Fruit fly (Drosophila melanogaster) whole organism, prepupa: ENCODE measurements around the gene CG18666.

Experiments used
- Blimp-1 ChIP-seq: fragments of 200-800 bp; sonication (Bioruptor generic); optimal IDR thresholded peaks from 3 replicates; lab custom pipeline; 2017; ENCODE audit warnings: missing biosample characterization, missing genetic modification characterization, mild to moderate bottlenecking, moderate library complexity, missing genetic modification reagents
- CG10631 ChIP-seq: fragments of 200-800 bp; sonication (Bioruptor generic); optimal IDR thresholded peaks from 2 replicates; lab custom pipeline; 2016; ENCODE audit warnings: missing biosample characterization, missing genetic modification characterization
- CG10669 ChIP-seq: fragments of 200-800 bp; sonication (Bioruptor generic); optimal IDR thresholded peaks from 3 replicates; lab custom pipeline; 2018; ENCODE audit warnings: missing biosample characterization, mild to moderate bottlenecking, missing genetic modification characterization, moderate library complexity
- CG11294 ChIP-seq: fragments of 200-800 bp; sonication (Bioruptor generic); IDR thresholded peaks from 2 replicates; pipeline ENCODE4 v1.3.6; 2022; ENCODE audit warnings: missing biosample characterization, missing genetic modification characterization
- CG11762 ChIP-seq: fragments of 200-800 bp; sonication (Bioruptor generic); optimal IDR thresholded peaks from 3 replicates; lab custom pipeline; 2016; ENCODE audit warnings: missing biosample characterization, missing genetic modification characterization; ENCODE audit not compliant: insufficient read depth
- CG11902 ChIP-seq: fragments of 200-800 bp; sonication (Bioruptor generic); optimal IDR thresholded peaks from 3 replicates; lab custom pipeline; 2016; ENCODE audit warnings: missing biosample characterization, missing genetic modification characterization
- CG15336 ChIP-seq: fragments of 200-800 bp; sonication (Bioruptor generic); IDR thresholded peaks from 2 replicates; pipeline ENCODE4 v1.3.6; 2022; ENCODE audit warnings: missing biosample characterization, missing genetic modification characterization
- CG1621 ChIP-seq: fragments of 200-800 bp; sonication (Bioruptor generic); optimal IDR thresholded peaks from 3 replicates; lab custom pipeline; 2018; ENCODE audit warnings: missing biosample characterization, mild to moderate bottlenecking, missing genetic modification characterization
- CG16779 ChIP-seq: fragments of 200-800 bp; sonication (Bioruptor generic); optimal IDR thresholded peaks from 3 replicates; lab custom pipeline; 2017; ENCODE audit warnings: missing biosample characterization, mild to moderate bottlenecking, missing genetic modification characterization
- CG3032 ChIP-seq: fragments of 200-800 bp; optimal IDR thresholded peaks from 2 replicates; lab custom pipeline; 2019; ENCODE audit warnings: missing biosample characterization, mild to moderate bottlenecking, missing genetic modification characterization, moderate library complexity
- CG31627 ChIP-seq: fragments of 200-800 bp; sonication (Bioruptor generic); optimal IDR thresholded peaks from 3 replicates; lab custom pipeline; 2016; ENCODE audit warnings: missing biosample characterization, missing genetic modification characterization
- CG34406 ChIP-seq: fragments of 200-800 bp; sonication (Bioruptor generic); optimal IDR thresholded peaks from 3 replicates; lab custom pipeline; 2016; ENCODE audit warnings: missing biosample characterization, missing genetic modification characterization
- CG3919 ChIP-seq: fragments of 200-800 bp; sonication (Bioruptor generic); optimal IDR thresholded peaks from 3 replicates; lab custom pipeline; 2016; ENCODE audit warnings: missing biosample characterization, missing genetic modification characterization
- CG4318 ChIP-seq: fragments of 200-800 bp; sonication (Bioruptor generic); optimal IDR thresholded peaks from 3 replicates; lab custom pipeline; 2017; ENCODE audit warnings: missing biosample characterization, mild to moderate bottlenecking, missing genetic modification characterization
- CG6163 ChIP-seq: fragments of 200-800 bp; sonication (Bioruptor generic); IDR thresholded peaks from 3 replicates; pipeline ENCODE4 v1.3.6; 2022; ENCODE audit warnings: missing biosample characterization, missing genetic modification characterization
- CG6276 ChIP-seq: fragments of 200-800 bp; sonication (Bioruptor generic); optimal IDR thresholded peaks from 2 replicates; lab custom pipeline; 2017; ENCODE audit warnings: missing biosample characterization, mild to moderate bottlenecking, missing genetic modification characterization
- CG6808 ChIP-seq: fragments of 200-800 bp; sonication (Bioruptor generic); optimal IDR thresholded peaks from 3 replicates; lab custom pipeline; 2017; ENCODE audit warnings: missing biosample characterization, missing genetic modification characterization, mild to moderate bottlenecking, moderate library complexity, missing genetic modification reagents
- CG6854 ChIP-seq: fragments of 200-800 bp; sonication (Bioruptor generic); optimal IDR thresholded peaks from 2 replicates; lab custom pipeline; 2017; ENCODE audit warnings: missing biosample characterization, mild to moderate bottlenecking, missing genetic modification characterization
- CG7368 ChIP-seq: fragments of 200-800 bp; sonication (Bioruptor generic); optimal IDR thresholded peaks from 3 replicates; lab custom pipeline; 2016; ENCODE audit warnings: missing biosample characterization, missing genetic modification characterization
- CG8119 ChIP-seq: fragments of 200-800 bp; sonication (Bioruptor generic); IDR thresholded peaks from 3 replicates; pipeline ENCODE4 v1.3.6; 2022; ENCODE audit warnings: missing biosample characterization, missing genetic modification characterization
- CG8319 ChIP-seq: fragments of 200-800 bp; sonication (Bioruptor generic); optimal IDR thresholded peaks from 3 replicates; lab custom pipeline; 2016; ENCODE audit warnings: missing biosample characterization, missing genetic modification characterization
- CG8632 ChIP-seq: fragments of 200-800 bp; sonication (Bioruptor generic); optimal IDR thresholded peaks from 3 replicates; lab custom pipeline; 2016; ENCODE audit warnings: missing biosample characterization, missing genetic modification characterization
- CG9139 ChIP-seq: fragments of 200-800 bp; sonication (Bioruptor generic); optimal IDR thresholded peaks from 3 replicates; lab custom pipeline; 2017; ENCODE audit warnings: missing biosample characterization, mild to moderate bottlenecking, missing genetic modification characterization
- Eip75B ChIP-seq: fragments of 200-800 bp; sonication (Bioruptor generic); optimal IDR thresholded peaks from 3 replicates; lab custom pipeline; 2016; ENCODE audit warnings: missing biosample characterization, missing genetic modification characterization
- Eip78C ChIP-seq: fragments of 200-800 bp; sonication (Bioruptor generic); peaks from one replicate; lab custom pipeline; 2016; ENCODE audit warnings: missing biosample characterization, missing genetic modification characterization
- Eip93F ChIP-seq: fragments of 200-800 bp; sonication (Bioruptor generic); optimal IDR thresholded peaks from 2 replicates; lab custom pipeline; 2016; ENCODE audit warnings: missing biosample characterization, mild to moderate bottlenecking, missing genetic modification characterization
- Hr38 ChIP-seq: sonication (Bioruptor generic); optimal IDR thresholded peaks from 2 replicates; lab custom pipeline; 2016; ENCODE audit warnings: missing biosample characterization, missing genetic modification characterization
- Hr39 ChIP-seq: fragments of 200-800 bp; sonication (Bioruptor generic); optimal IDR thresholded peaks from 2 replicates; lab custom pipeline; 2016; ENCODE audit warnings: missing biosample characterization, missing genetic modification characterization
- Hr4 ChIP-seq: fragments of 200-800 bp; sonication (Bioruptor generic); optimal IDR thresholded peaks from 3 replicates; lab custom pipeline; 2016; ENCODE audit warnings: missing biosample characterization, missing genetic modification characterization
- Lpt ChIP-seq: fragments of 200-800 bp; sonication (Bioruptor generic); optimal IDR thresholded peaks from 3 replicates; lab custom pipeline; 2016; ENCODE audit warnings: missing biosample characterization, missing genetic modification characterization
- OdsH ChIP-seq: fragments of 200-800 bp; sonication (Bioruptor generic); optimal IDR thresholded peaks from 3 replicates; lab custom pipeline; 2016; ENCODE audit warnings: missing biosample characterization, missing genetic modification characterization
- Sox102F ChIP-seq: fragments of 200-800 bp; sonication (Bioruptor generic); optimal IDR thresholded peaks from 2 replicates; lab custom pipeline; 2016; ENCODE audit warnings: missing biosample characterization, mild to moderate bottlenecking, missing genetic modification characterization
- cyc ChIP-seq: fragments of 200-800 bp; sonication (Bioruptor generic); optimal IDR thresholded peaks from 3 replicates; lab custom pipeline; 2016; ENCODE audit warnings: missing biosample characterization, missing genetic modification characterization
- dac ChIP-seq: fragments of 200-800 bp; sonication (Bioruptor generic); optimal IDR thresholded peaks from 2 replicates; lab custom pipeline; 2017; ENCODE audit warnings: missing biosample characterization, mild to moderate bottlenecking, missing genetic modification characterization
- dsx ChIP-seq: fragments of 200-800 bp; optimal IDR thresholded peaks from 3 replicates; lab custom pipeline; 2019; ENCODE audit warnings: missing biosample characterization, mild to moderate bottlenecking, missing genetic modification characterization, moderate library complexity; ENCODE audit not compliant: poor library complexity, severe bottlenecking
- eg ChIP-seq: fragments of 200-800 bp; sonication (Bioruptor generic); IDR thresholded peaks from 3 replicates; pipeline ENCODE4 v1.3.6; 2022; ENCODE audit warnings: missing biosample characterization, missing genetic modification characterization
- esn ChIP-seq: fragments of 200-800 bp; sonication (Bioruptor generic); optimal IDR thresholded peaks from 2 replicates; lab custom pipeline; 2016; ENCODE audit warnings: missing biosample characterization, mild to moderate bottlenecking, missing genetic modification characterization, moderate library complexity
- lz ChIP-seq: fragments of 200-800 bp; sonication (Bioruptor generic); optimal IDR thresholded peaks from 3 replicates; lab custom pipeline; 2016; ENCODE audit warnings: missing biosample characterization, missing genetic modification characterization
- net ChIP-seq: fragments of 200-800 bp; sonication (Bioruptor generic); optimal IDR thresholded peaks from 3 replicates; lab custom pipeline; 2016; ENCODE audit warnings: missing biosample characterization, missing genetic modification characterization
- pdm3 ChIP-seq: fragments of 200-800 bp; sonication (Bioruptor generic); optimal IDR thresholded peaks from 3 replicates; lab custom pipeline; 2016; ENCODE audit warnings: missing biosample characterization, missing genetic modification characterization
- salr ChIP-seq, 2 experiments: fragments of 200-800 bp; sonication (Bioruptor generic); optimal IDR thresholded peaks; 3 replicates each; lab custom pipeline; 2016 to 2018; ENCODE audit warnings: missing biosample characterization in 2 of 2, missing genetic modification characterization in 2 of 2, mild to moderate bottlenecking in 1 of 2
- spab ChIP-seq: fragments of 200-800 bp; sonication (Bioruptor generic); optimal IDR thresholded peaks from 2 replicates; lab custom pipeline; 2017; ENCODE audit warnings: missing biosample characterization, mild to moderate bottlenecking, missing genetic modification characterization, missing genetic modification reagents
- ss ChIP-seq, 2 experiments: fragments of 200-800 bp; sonication (Bioruptor generic); optimal IDR thresholded peaks; 2 replicates in 1 of 2; 3 replicates in 1 of 2; lab custom pipeline; 2017 to 2018; ENCODE audit warnings: mild to moderate bottlenecking in 2 of 2, missing biosample characterization in 2 of 2, missing genetic modification characterization in 2 of 2, moderate library complexity in 1 of 2
- svp ChIP-seq: fragments of 200-800 bp; sonication (Bioruptor generic); peaks from one replicate; lab custom pipeline; 2016; ENCODE audit warnings: missing biosample characterization, missing genetic modification characterization

Gene CG18666

dm6 chr2L:11014671-11015070 is 19.9 kb upstream of the CG18666 start (continued):
- TF ChIP-seq cyc (GFP tag; lab: Kevin White, UChicago) (no peak), CG7368 (GFP tag; lab: Kevin White, UChicago) (no peak), ss (GFP tag; optimal IDR thresholded peaks at IDR 0.05; lab: Kevin White, UChicago) (peak; percentile 37 to 42), CG11902 (no peak), Eip93F (GFP tag; lab: Kevin White, UChicago) (no peak), esn (GFP tag; lab: Kevin White, UChicago) (peak; percentile 62), CG9139 (GFP tag; lab: Kevin White, UChicago) (no peak), CG6808 (GFP tag; lab: Kevin White, UChicago) (peak; percentile 69), Hr39 (GFP tag; lab: Kevin White, UChicago) (no peak), pdm3 (GFP tag; lab: Kevin White, UChicago) (no peak), svp (no peak), CG8119 (GFP tag; lab: Robert Waterston, UW) (peak; percentile 64; the same call in 2 of the 3 replicates), CG11762 (GFP tag; lab: Kevin White, UChicago) (no peak), CG10631 (GFP tag; lab: Kevin White, UChicago) (peak; percentile 60), CG3919 (GFP tag; lab: Kevin White, UChicago) (peak; percentile 20)
- TF ChIP-seq, all 60 proteins: peak for 27

DNA sequence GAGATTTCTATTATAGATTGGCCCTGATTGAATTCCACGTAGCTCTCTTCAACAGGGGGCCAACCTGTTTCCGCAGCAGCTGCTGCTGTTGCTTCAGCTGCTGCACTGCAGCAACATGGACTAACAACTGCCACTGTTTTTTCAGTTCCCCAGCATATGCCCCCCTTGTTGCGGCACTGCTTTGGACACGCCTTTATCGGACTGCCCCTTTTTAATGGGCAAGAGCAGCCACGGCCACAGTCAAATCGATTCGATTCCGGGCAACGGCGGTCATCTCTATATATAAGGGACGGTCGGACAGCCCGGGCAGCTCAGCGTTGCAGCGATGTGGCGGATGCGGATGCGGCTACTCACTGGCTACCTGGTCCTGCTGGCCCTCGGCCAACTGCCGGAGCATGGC is 19.3 kb upstream of the CG18666 start, which contains the start of gene Acp32CD:
Gene Acp32CD, plus strand, starts transcription at position 301 of the 400 bp plus-strand sequence.
- TF ChIP-seq Hr38 (no peak), CG11294 (no peak), eg (GFP tag; lab: Robert Waterston, UW) (no peak)

- TF ChIP-seq CG6163 (GFP tag; lab: Robert Waterston, UW) = no peak
- TF ChIP-seq dac (GFP tag; lab: Kevin White, UChicago) = no peak
- TF ChIP-seq Lpt (GFP tag; lab: Kevin White, UChicago) = no peak
- TF ChIP-seq CG8319 (GFP tag; lab: Kevin White, UChicago) = no peak
- TF ChIP-seq Eip75B (GFP tag; lab: Kevin White, UChicago) = no peak
- TF ChIP-seq CG15336 (GFP tag; lab: Robert Waterston, UW) = no peak
- no peak for TF ChIP-seq Hr4 (GFP tag; lab: Kevin White, UChicago)
- no peak for TF ChIP-seq CG34406 (GFP tag; lab: Kevin White, UChicago)
- TF ChIP-seq CG7368 (GFP tag; lab: Kevin White, UChicago) = no peak
- TF ChIP-seq Blimp-1 = no peak
- no peak for TF ChIP-seq Hr38
- TF ChIP-seq Hr39 (GFP tag; lab: Kevin White, UChicago) = no peak
- TF ChIP-seq CG6276 (GFP tag; lab: Kevin White, UChicago) = no peak
Measured at dm6 chr2L:11016695-11017094, 17.9 kb upstream of the CG18666 start, which contains the start of gene CG14913. CG14913 (plus strand) TSS chr2L:11016995.

- TF ChIP-seq CG8119 (GFP tag; lab: Robert Waterston, UW) (no peak), OdsH (GFP tag; lab: Kevin White, UChicago) (peak; percentile 28), CG8632 (GFP tag; lab: Kevin White, UChicago) (no peak), CG16779 (tag; lab: Kevin White, UChicago) (no peak), salr (GFP tag; optimal IDR thresholded peaks at IDR 0.05; lab: Kevin White, UChicago) (no peak), CG3919 (GFP tag; lab: Kevin White, UChicago) (peak; percentile 42), Hr4 (GFP tag; lab: Kevin White, UChicago) (no peak), cyc (GFP tag; lab: Kevin White, UChicago) (peak; percentile 27), svp (peak; percentile 80), CG10669 (no peak), CG6854 (GFP tag; lab: Kevin White, UChicago) (no peak), lz (GFP tag; lab: Kevin White, UChicago) (peak; percentile 43), ss (GFP tag; optimal IDR thresholded peaks at IDR 0.05; lab: Kevin White, UChicago) (no peak), spab (GFP tag; lab: Kevin White, UChicago) (peak; percentile 4), CG1621 (tag; lab: Kevin White, UChicago) (no peak), net (no peak), Eip78C (GFP tag; lab: Kevin White, UChicago) (peak; percentile 83), Hr39 (GFP tag; lab: Kevin White, UChicago) (peak; percentile 39), CG8319 (GFP tag; lab: Kevin White, UChicago) (no peak), CG11294 (no peak), CG4318 (GFP tag; lab: Kevin White, UChicago) (no peak), CG3032 (tag; lab: Kevin White, UChicago) (no peak), Eip75B (GFP tag; lab: Kevin White, UChicago) (peak; percentile 49), CG6276 (GFP tag; lab: Kevin White, UChicago) (no peak), dsx (no peak), CG11762 (GFP tag; lab: Kevin White, UChicago) (no peak), CG34406 (GFP tag; lab: Kevin White, UChicago) (no peak), Sox102F (peak; percentile 9), CG31627 (GFP tag; lab: Kevin White, UChicago) (peak; percentile 54)
Measured at dm6 chr2L:11021606-11022005, 13.0 kb upstream of the CG18666 start.
